Worm (Caenorhabditis elegans) whole organism, L4 larva: ENCODE measurements around the gene F46F5.10.

Experiments used
- F49E8.2 ChIP-seq: sonication (generic microtip); optimal IDR thresholded peaks from 2 replicates; lab custom pipeline; 2016; ENCODE audit warnings: missing compliant biosample characterization, mild to moderate bottlenecking, missing genetic modification characterization, borderline replicate concordance
- T20F7.1 ChIP-seq: fragments of 200-800 bp; sonication (Bioruptor generic); optimal IDR thresholded peaks from 2 replicates; lab custom pipeline; 2018; ENCODE audit warnings: mild to moderate bottlenecking, missing genetic modification characterization, missing compliant biosample characterization
- T26A8.4 ChIP-seq: fragments of 200-800 bp; sonication (Bioruptor generic); IDR thresholded peaks from 2 replicates; pipeline ENCODE4 v1.3.6; 2022; ENCODE audit warnings: missing genetic modification characterization, missing compliant biosample characterization
- Y105C5A.15 ChIP-seq: fragments of 200-800 bp; sonication (Bioruptor generic); IDR thresholded peaks from 2 replicates; pipeline ENCODE4 v1.3.6; 2022; ENCODE audit warnings: missing genetic modification characterization, missing compliant biosample characterization
- Y75B8A.6 ChIP-seq: fragments of 200-800 bp; sonication (Bioruptor generic); IDR thresholded peaks from 2 replicates; pipeline ENCODE4 v1.3.6; 2022; ENCODE audit warnings: missing genetic modification reagents, missing genetic modification characterization, missing compliant biosample characterization
- ZK546.5 ChIP-seq, 2 experiments: sonication (generic microtip); optimal IDR thresholded peaks; 2 replicates each; lab custom pipeline; 2017; ENCODE audit warnings: missing biosample characterization in 2 of 2, missing genetic modification characterization in 2 of 2
- aha-1 ChIP-seq: fragments of 150-350 bp; peaks from one replicate; lab custom pipeline; 2014; ENCODE audit warnings: missing biosample characterization, missing genetic modification characterization
- ama-1 ChIP-seq: fragments of 150-350 bp; optimal IDR thresholded peaks from 2 replicates; lab custom pipeline; 2014; ENCODE audit warnings: inconsistent platforms, mixed read lengths
- ceh-28 ChIP-seq: fragments of 150-350 bp; optimal IDR thresholded peaks from 2 replicates; lab custom pipeline; 2014; ENCODE audit warnings: missing biosample characterization, missing genetic modification reagents, missing genetic modification characterization
- ceh-44 ChIP-seq: fragments of 200-800 bp; sonication (Bioruptor generic); IDR thresholded peaks from 2 replicates; pipeline ENCODE4 v1.3.6; 2022; ENCODE audit warnings: missing genetic modification reagents, missing genetic modification characterization, missing compliant biosample characterization
- ceh-82 ChIP-seq: sonication (generic microtip); optimal IDR thresholded peaks from 2 replicates; lab custom pipeline; 2017; ENCODE audit warnings: missing biosample characterization, missing genetic modification characterization
- ces-1 ChIP-seq: fragments of 150-350 bp; sonication (generic microtip); optimal IDR thresholded peaks from 4 replicates; lab custom pipeline; 2014; ENCODE audit warnings: missing biosample characterization, missing genetic modification reagents, missing genetic modification characterization
- daf-16 ChIP-seq, 3 experiments: sonication (generic microtip); optimal IDR thresholded peaks; 2 replicates each; lab custom pipeline; 2016 to 2017; ENCODE audit warnings: missing genetic modification characterization in 3 of 3, missing genetic modification reagents in 3 of 3, mild to moderate bottlenecking in 2 of 3, missing compliant biosample characterization in 2 of 3, missing biosample characterization in 1 of 3, moderate library complexity in 1 of 3
- dmd-6 ChIP-seq: fragments of 200-800 bp; sonication (Bioruptor generic); IDR thresholded peaks from 2 replicates; pipeline ENCODE4 v1.3.6; 2022; ENCODE audit warnings: missing genetic modification reagents, missing genetic modification characterization, missing compliant biosample characterization
- dmd-8 ChIP-seq: fragments of 200-800 bp; sonication (Bioruptor generic); IDR thresholded peaks from 2 replicates; pipeline ENCODE4 v1.3.6; 2022; ENCODE audit warnings: missing genetic modification characterization, missing compliant biosample characterization
- fkh-10 ChIP-seq: fragments of 150-350 bp; optimal IDR thresholded peaks from 2 replicates; lab custom pipeline; 2014; ENCODE audit warnings: missing biosample characterization, missing genetic modification reagents, missing genetic modification characterization
- hlh-11 ChIP-seq: fragments of 200-800 bp; sonication (Bioruptor generic); optimal IDR thresholded peaks from 2 replicates; lab custom pipeline; 2018; ENCODE audit warnings: mild to moderate bottlenecking, missing genetic modification characterization, missing compliant biosample characterization
- lin-1 ChIP-seq: fragments of 200-800 bp; sonication (Bioruptor generic); IDR thresholded peaks from 2 replicates; pipeline ENCODE4 v1.3.6; 2022; ENCODE audit warnings: missing genetic modification reagents, missing genetic modification characterization, missing compliant biosample characterization
- lin-13 ChIP-seq: fragments of 150-350 bp; optimal IDR thresholded peaks from 2 replicates; lab custom pipeline; 2014; ENCODE audit warnings: missing biosample characterization, missing genetic modification reagents, missing genetic modification characterization
- lin-29 ChIP-seq: fragments of 200-800 bp; sonication (Bioruptor generic); IDR thresholded peaks from 2 replicates; pipeline ENCODE4 v1.3.6; 2022; ENCODE audit warnings: missing genetic modification reagents, missing genetic modification characterization, missing compliant biosample characterization
- mdl-1 ChIP-seq, 2 experiments: fragments of 150-350 bp in 1 of 2; sonication (generic microtip) in 1 of 2; optimal IDR thresholded peaks; 2 replicates each; lab custom pipeline; 2014 to 2017; ENCODE audit warnings: missing biosample characterization in 2 of 2, missing genetic modification characterization in 2 of 2
- nhr-102 ChIP-seq: sonication (generic microtip); optimal IDR thresholded peaks from 2 replicates; lab custom pipeline; 2016; ENCODE audit warnings: mild to moderate bottlenecking, missing genetic modification characterization, moderate library complexity, missing compliant biosample characterization
- nhr-237 ChIP-seq: sonication (generic microtip); optimal IDR thresholded peaks from 2 replicates; lab custom pipeline; 2017; ENCODE audit warnings: missing biosample characterization, missing genetic modification characterization
- nhr-25 ChIP-seq: sonication (generic microtip); optimal IDR thresholded peaks from 2 replicates; lab custom pipeline; 2017; ENCODE audit warnings: missing genetic modification characterization, mild to moderate bottlenecking, missing compliant biosample characterization, antibody characterized with exemption, moderate library complexity, borderline replicate concordance; ENCODE audit not compliant: insufficient read depth
- nhr-48 ChIP-seq: sonication (generic microtip); optimal IDR thresholded peaks from 2 replicates; lab custom pipeline; 2016; ENCODE audit warnings: mild to moderate bottlenecking, missing genetic modification characterization, missing compliant biosample characterization
- nhr-77 ChIP-seq: fragments of 150-350 bp; optimal IDR thresholded peaks from 2 replicates; lab custom pipeline; 2014; ENCODE audit warnings: missing biosample characterization, missing genetic modification characterization
- php-3 ChIP-seq: fragments of 200-800 bp; sonication (Bioruptor generic); IDR thresholded peaks from 2 replicates; pipeline ENCODE4 v1.3.6; 2022; ENCODE audit warnings: missing genetic modification reagents, missing genetic modification characterization, missing compliant biosample characterization
- rbr-2 ChIP-seq: sonication (generic microtip); optimal IDR thresholded peaks from 2 replicates; lab custom pipeline; 2016; ENCODE audit warnings: missing genotype, missing genetic modification characterization, missing compliant biosample characterization
- saeg-2 ChIP-seq: fragments of 200-800 bp; sonication (Bioruptor generic); IDR thresholded peaks from 2 replicates; pipeline ENCODE4 v1.3.6; 2022; ENCODE audit warnings: missing genetic modification reagents, missing genetic modification characterization, missing compliant biosample characterization
- spr-1 ChIP-seq: sonication (generic microtip); optimal IDR thresholded peaks from 2 replicates; lab custom pipeline; 2016; ENCODE audit warnings: mild to moderate bottlenecking, missing genetic modification characterization, missing compliant biosample characterization
- tra-1 ChIP-seq: fragments of 200-800 bp; sonication (Bioruptor generic); IDR thresholded peaks from 2 replicates; pipeline ENCODE4 v1.3.6; 2022; ENCODE audit warnings: missing genetic modification reagents, missing genetic modification characterization, missing compliant biosample characterization
- unc-62 ChIP-seq, 3 experiments: fragments of 150-350 bp in 1 of 3; sonication (generic microtip); optimal IDR thresholded peaks in 2 of 3; peaks in 1 of 3; 1 replicate in 1 of 3; 2 replicates in 2 of 3; lab custom pipeline; 2014 to 2017; ENCODE audit warnings: missing biosample characterization in 3 of 3, missing genetic modification characterization in 3 of 3, missing genetic modification reagents in 3 of 3, missing genotype in 1 of 3
- zfp-2 ChIP-seq: sonication (generic microtip); optimal IDR thresholded peaks from 2 replicates; lab custom pipeline; 2016; ENCODE audit warnings: mild to moderate bottlenecking, missing genetic modification characterization, missing compliant biosample characterization
- zfp-3 ChIP-seq: fragments of 200-800 bp; sonication (Bioruptor generic); conservative IDR thresholded peaks from 2 replicates; pipeline ENCODE4 v1.3.6; 2022; ENCODE audit warnings: missing genetic modification reagents, missing genetic modification characterization, missing compliant biosample characterization
- ztf-11 ChIP-seq: fragments of 150-350 bp; optimal IDR thresholded peaks from 2 replicates; lab custom pipeline; 2014; ENCODE audit warnings: missing biosample characterization, missing genetic modification characterization

F46F5.10 gene

ce11 chrII:783532-783931, 40.1 kb upstream of the F46F5.10 start, which contains the start of gene Y39F10A.6:
Gene Y39F10A.6, minus strand, starts transcription at chrII:783632.
- TF ChIP-seq saeg-2 (GFP tag; lab: Robert Waterston, UW) = no peak
- TF ChIP-seq ces-1 (GFP tag; lab: Kevin White, UChicago) = no peak
- TF ChIP-seq dmd-8 (GFP tag; lab: Robert Waterston, UW) = no peak
- no peak for TF ChIP-seq nhr-48 (tag; lab: Kevin White, UChicago)
- no peak for TF ChIP-seq T20F7.1 (GFP tag; lab: Kevin White, UChicago)
- TF ChIP-seq dmd-6 (GFP tag; lab: Robert Waterston, UW) = no peak
- no peak for TF ChIP-seq ztf-11
- no peak for TF ChIP-seq ceh-28 (tag; lab: Kevin White, UChicago)
- TF ChIP-seq zfp-3 = no peak
- TF ChIP-seq zfp-2 (tag; lab: Kevin White, UChicago) = no peak
- TF ChIP-seq F49E8.2 (tag; lab: Kevin White, UChicago) = no peak
- TF ChIP-seq Y105C5A.15 (GFP tag; lab: Robert Waterston, UW) = no peak
- no peak for TF ChIP-seq tra-1 (GFP tag; lab: Robert Waterston, UW)
- TF ChIP-seq spr-1 (tag; lab: Kevin White, UChicago) = no peak
- no peak for TF ChIP-seq nhr-237
- no peak for TF ChIP-seq ceh-82 (tag; lab: Kevin White, UChicago)

DNA sequence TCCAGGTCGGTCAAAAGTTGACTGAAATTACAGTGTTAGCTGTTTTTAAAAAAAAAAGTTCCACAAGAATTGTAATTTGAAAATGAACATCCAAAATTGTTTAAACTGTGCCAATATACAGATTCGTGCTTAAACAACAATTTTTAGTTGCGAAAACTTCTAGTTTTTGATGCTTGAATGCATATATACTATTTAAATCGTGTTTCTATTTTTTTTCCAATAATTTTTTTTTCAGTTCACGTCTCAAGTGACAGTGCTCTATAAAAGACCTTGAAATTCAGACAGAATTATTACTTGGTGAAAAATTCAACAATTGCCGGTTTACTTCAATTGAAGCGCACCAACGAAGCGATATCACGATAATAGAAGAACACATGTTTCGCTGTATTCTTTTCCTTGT, 36.7 kb upstream of the F46F5.10 start, which contains the start of gene F46F5.16:
TSS of gene F46F5.16 (plus strand) at position 301 of the 400 bp plus-strand sequence.
- TF ChIP-seq mdl-1 (tag; optimal IDR thresholded peaks at IDR 0.05; lab: Kevin White, UChicago) (no peak), rbr-2 (tag; lab: Kevin White, UChicago) (no peak), ztf-11 (no peak), Y75B8A.6 (GFP tag; lab: Robert Waterston, UW) (no peak), nhr-77 (tag; lab: Kevin White, UChicago) (no peak), ceh-28 (tag; lab: Kevin White, UChicago) (no peak), ama-1 (lab: Kevin White, UChicago) (no peak), lin-29 (no peak), nhr-102 (tag; lab: Kevin White, UChicago) (no peak), dmd-6 (GFP tag; lab: Robert Waterston, UW) (no peak), hlh-11 (tag; lab: Kevin White, UChicago) (no peak)

ce11 chrII:788139-788538, 35.5 kb upstream of the F46F5.10 start, which contains the start of gene F46F5.15:
Gene F46F5.15, plus strand, starts transcription at chrII:788439.
- TF ChIP-seq zfp-3 (no peak), ceh-44 (GFP tag; lab: Robert Waterston, UW) (no peak), T26A8.4 (GFP tag; lab: Robert Waterston, UW) (no peak), aha-1 (tag; lab: Kevin White, UChicago) (no peak), F49E8.2 (tag; lab: Kevin White, UChicago) (no peak), ZK546.5 (tag; optimal IDR thresholded peaks at IDR 0.05; lab: Kevin White, UChicago) (no peak), fkh-10 (no peak), tra-1 (GFP tag; lab: Robert Waterston, UW) (no peak), rbr-2 (tag; lab: Kevin White, UChicago) (no peak), ces-1 (GFP tag; lab: Kevin White, UChicago) (no peak), daf-16 (GFP tag; optimal IDR thresholded peaks at IDR 0.05; lab: Kevin White, UChicago) (no peak), daf-16 (tag; optimal IDR thresholded peaks at IDR 0.05; lab: Kevin White, UChicago) (no peak), mdl-1 (tag; optimal IDR thresholded peaks at IDR 0.05; lab: Kevin White, UChicago) (no peak), nhr-25 (tag; lab: Kevin White, UChicago) (no peak), lin-1 (GFP tag; lab: Robert Waterston, UW) (no peak)

- TF ChIP-seq unc-62 (GFP tag; optimal IDR thresholded peaks at IDR 0.05 in 1 of 2; lab: Kevin White, UChicago) (no peak), unc-62 (tag; optimal IDR thresholded peaks at IDR 0.05; lab: Kevin White, UChicago) (no peak), F49E8.2 (tag; lab: Kevin White, UChicago) (no peak), lin-13 (GFP tag; lab: Kevin White, UChicago) (no peak), daf-16 (GFP tag; optimal IDR thresholded peaks at IDR 0.05; lab: Kevin White, UChicago) (no peak), daf-16 (tag; optimal IDR thresholded peaks at IDR 0.05; lab: Kevin White, UChicago) (no peak), ZK546.5 (tag; optimal IDR thresholded peaks at IDR 0.05; lab: Kevin White, UChicago) (no peak), php-3 (GFP tag; lab: Robert Waterston, UW) (no peak)
These were observed 31.8 kb upstream of the F46F5.10 start, which contains the start of gene F46F5.1 for ce11 chrII:791828-792227. Gene F46F5.1, minus strand, starts transcription at chrII:791928.
